Fruit fly (Drosophila melanogaster) whole organism, adult: ENCODE measurements around the gene CG32547.

ENCODE experiments used
- CG11617 ChIP-seq: fragments of 200-800 bp; sonication (Bioruptor generic); optimal IDR thresholded peaks from 2 replicates; lab custom pipeline; 2017; ENCODE audit warnings: mild to moderate bottlenecking, missing biosample characterization, missing genetic modification reagents, missing genetic modification characterization
- CG12768 ChIP-seq: fragments of 200-800 bp; sonication (Bioruptor generic); optimal IDR thresholded peaks from 2 replicates; lab custom pipeline; 2017; ENCODE audit warnings: missing biosample characterization, missing genetic modification characterization, mild to moderate bottlenecking, moderate library complexity, missing genetic modification reagents
- CG14711 ChIP-seq: fragments of 200-800 bp; sonication (Bioruptor generic); optimal IDR thresholded peaks from 2 replicates; lab custom pipeline; 2018; ENCODE audit warnings: missing biosample characterization, mild to moderate bottlenecking, missing genetic modification characterization, moderate library complexity
- CG1620 ChIP-seq: fragments of 200-800 bp; sonication (Bioruptor generic); optimal IDR thresholded peaks from 2 replicates; lab custom pipeline; 2016; ENCODE audit warnings: missing biosample characterization, missing genetic modification characterization
- CG33017 ChIP-seq: fragments of 200-800 bp; sonication (Bioruptor generic); optimal IDR thresholded peaks from 2 replicates; lab custom pipeline; 2018; ENCODE audit warnings: missing biosample characterization, mild to moderate bottlenecking, missing genetic modification characterization, moderate library complexity
- CG5204 ChIP-seq: fragments of 200-800 bp; sonication (Bioruptor generic); optimal IDR thresholded peaks from 2 replicates; lab custom pipeline; 2016; ENCODE audit warnings: missing biosample characterization, missing genetic modification characterization
- CG7045 ChIP-seq: fragments of 200-800 bp; sonication (Bioruptor generic); optimal IDR thresholded peaks from 2 replicates; lab custom pipeline; 2017; ENCODE audit warnings: missing biosample characterization, mild to moderate bottlenecking, missing genetic modification characterization
- CG7101 ChIP-seq: fragments of 200-800 bp; sonication (Bioruptor generic); optimal IDR thresholded peaks from 2 replicates; lab custom pipeline; 2018; ENCODE audit warnings: missing biosample characterization, mild to moderate bottlenecking, missing genetic modification characterization, moderate library complexity
- Clk ChIP-seq: fragments of 200-800 bp; sonication (Bioruptor generic); optimal IDR thresholded peaks from 2 replicates; lab custom pipeline; 2017; ENCODE audit warnings: missing biosample characterization, missing genetic modification characterization
- Crg-1 ChIP-seq: fragments of 200-800 bp; sonication (Bioruptor generic); optimal IDR thresholded peaks from 2 replicates; lab custom pipeline; 2016; ENCODE audit warnings: missing biosample characterization, missing genetic modification characterization
- Hr96 ChIP-seq: fragments of 200-800 bp; sonication (Bioruptor generic); optimal IDR thresholded peaks from 2 replicates; lab custom pipeline; 2016; ENCODE audit warnings: missing biosample characterization, missing genetic modification characterization
- Mnt ChIP-seq: fragments of 200-800 bp; sonication (Bioruptor generic); optimal IDR thresholded peaks from 2 replicates; lab custom pipeline; 2016; ENCODE audit warnings: missing biosample characterization, mild to moderate bottlenecking, missing genetic modification characterization
- bab1 ChIP-seq: fragments of 200-800 bp; sonication (Bioruptor generic); optimal IDR thresholded peaks from 3 replicates; lab custom pipeline; 2019; ENCODE audit warnings: missing biosample characterization, mild to moderate bottlenecking, missing genetic modification characterization, moderate library complexity
- cic ChIP-seq: fragments of 200-800 bp; sonication (Bioruptor generic); optimal IDR thresholded peaks from 2 replicates; lab custom pipeline; 2017; ENCODE audit warnings: missing biosample characterization, mild to moderate bottlenecking, missing genetic modification characterization, moderate library complexity
- cnc ChIP-seq, 2 experiments: fragments of >200 bp; optimal IDR thresholded peaks; 2 replicates each; lab custom pipeline; 2017
- kay ChIP-seq: fragments of 200-800 bp; sonication (Bioruptor generic); peaks from one replicate; lab custom pipeline; 2016; ENCODE audit warnings: missing biosample characterization, missing genetic modification characterization, borderline replicate concordance
- ovo ChIP-seq: fragments of 200-800 bp; sonication (Bioruptor generic); optimal IDR thresholded peaks from 2 replicates; lab custom pipeline; 2016; ENCODE audit warnings: missing biosample characterization, missing genetic modification characterization
- pad ChIP-seq: fragments of 200-800 bp; sonication (Bioruptor generic); optimal IDR thresholded peaks from 3 replicates; lab custom pipeline; 2017; ENCODE audit warnings: missing biosample characterization, missing genetic modification characterization, mild to moderate bottlenecking, moderate library complexity, missing genetic modification reagents
- tj ChIP-seq: fragments of 200-800 bp; sonication (Bioruptor generic); optimal IDR thresholded peaks from 3 replicates; lab custom pipeline; 2017; ENCODE audit warnings: missing biosample characterization, mild to moderate bottlenecking, missing genetic modification characterization, moderate library complexity
- toe ChIP-seq: fragments of 200-800 bp; sonication (Bioruptor generic); optimal IDR thresholded peaks from 2 replicates; lab custom pipeline; 2016; ENCODE audit warnings: missing biosample characterization, missing genetic modification characterization

CG32547 gene

DNA sequence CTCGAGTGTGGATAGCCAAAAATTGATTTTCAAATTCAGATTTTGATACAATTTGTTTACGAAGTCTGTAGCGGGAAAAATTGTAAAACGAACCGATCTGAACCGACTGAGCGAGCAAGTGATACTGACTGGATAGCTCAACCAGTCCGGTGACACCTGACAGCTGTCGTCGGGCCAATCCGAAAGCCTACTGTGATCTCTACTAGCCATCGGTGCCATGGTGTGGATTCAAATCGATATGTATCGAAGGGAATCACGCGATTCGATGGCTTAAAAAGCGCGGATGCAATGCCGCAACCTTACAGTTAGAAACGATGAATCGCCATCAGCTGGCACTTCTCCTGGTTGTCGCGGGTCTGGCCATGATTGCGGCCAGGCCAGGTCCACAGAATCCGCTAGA is 42.1 kb downstream of the CG32547 start, which contains the start of gene CG6290:
CG6290 (plus strand) TSS at position 301 of the 400 bp plus-strand sequence.
- TF ChIP-seq cic (GFP tag; lab: Kevin White, UChicago) = no peak
- no peak for TF ChIP-seq tj (GFP tag; lab: Kevin White, UChicago)
- TF ChIP-seq Crg-1 (GFP tag; lab: Kevin White, UChicago) = no peak
- no peak for TF ChIP-seq CG12768 (GFP tag; lab: Kevin White, UChicago)
- no peak for TF ChIP-seq CG14711
- no peak for TF ChIP-seq toe (GFP tag; lab: Kevin White, UChicago)
- no peak for TF ChIP-seq Hr96 (GFP tag; lab: Kevin White, UChicago)
- no peak for TF ChIP-seq bab1
- TF ChIP-seq cnc (optimal IDR thresholded peaks at IDR 0.05; lab: Kevin White, UChicago) = no peak
- no peak for TF ChIP-seq CG33017
- no peak for TF ChIP-seq CG1620 (GFP tag; lab: Kevin White, UChicago)
- no peak for TF ChIP-seq CG7045 (GFP tag; lab: Kevin White, UChicago)
- TF ChIP-seq Clk = no peak
- no peak for TF ChIP-seq Mnt (GFP tag; lab: Kevin White, UChicago)

dm6 chrX:18422112-18422511 is 57.2 kb downstream of the CG32547 start, which contains the start of gene CG42323:
CG42323 (plus strand) TSS chrX:18422413.
- TF ChIP-seq Crg-1 (GFP tag; lab: Kevin White, UChicago) = no peak
- no peak for TF ChIP-seq Clk
- TF ChIP-seq CG1620 (GFP tag; lab: Kevin White, UChicago) = no peak
- no peak for TF ChIP-seq CG7101
- TF ChIP-seq CG11617 (GFP tag; lab: Kevin White, UChicago) = no peak
- TF ChIP-seq toe (GFP tag; lab: Kevin White, UChicago) = no peak
- TF ChIP-seq kay (GFP tag; lab: Kevin White, UChicago) = no peak
- no peak for TF ChIP-seq tj (GFP tag; lab: Kevin White, UChicago)
- no peak for TF ChIP-seq cnc (optimal IDR thresholded peaks at IDR 0.05; lab: Kevin White, UChicago)
- TF ChIP-seq CG5204 = no peak
- no peak for TF ChIP-seq cic (GFP tag; lab: Kevin White, UChicago)
- no peak for TF ChIP-seq CG7045 (GFP tag; lab: Kevin White, UChicago)
- TF ChIP-seq Mnt (GFP tag; lab: Kevin White, UChicago) = no peak
- no peak for TF ChIP-seq CG14711

dm6 chrX:18415115-18415514 is 64.2 kb downstream of the CG32547 start, which contains the start of gene CG15056:
CG15056 (plus strand) TSS chrX:18415415.
- no peak for TF ChIP-seq CG7045 (GFP tag; lab: Kevin White, UChicago)
- no peak for TF ChIP-seq pad
- TF ChIP-seq bab1 = no peak
- TF ChIP-seq tj (GFP tag; lab: Kevin White, UChicago) = no peak
- no peak for TF ChIP-seq CG7101
- TF ChIP-seq CG12768 (GFP tag; lab: Kevin White, UChicago) = no peak
- TF ChIP-seq CG5204 = no peak
- TF ChIP-seq CG1620 (GFP tag; lab: Kevin White, UChicago) = no peak
- TF ChIP-seq ovo = no peak
- TF ChIP-seq CG33017 = no peak
- TF ChIP-seq toe (GFP tag; lab: Kevin White, UChicago) = no peak
- no peak for TF ChIP-seq Hr96 (GFP tag; lab: Kevin White, UChicago)

DNA sequence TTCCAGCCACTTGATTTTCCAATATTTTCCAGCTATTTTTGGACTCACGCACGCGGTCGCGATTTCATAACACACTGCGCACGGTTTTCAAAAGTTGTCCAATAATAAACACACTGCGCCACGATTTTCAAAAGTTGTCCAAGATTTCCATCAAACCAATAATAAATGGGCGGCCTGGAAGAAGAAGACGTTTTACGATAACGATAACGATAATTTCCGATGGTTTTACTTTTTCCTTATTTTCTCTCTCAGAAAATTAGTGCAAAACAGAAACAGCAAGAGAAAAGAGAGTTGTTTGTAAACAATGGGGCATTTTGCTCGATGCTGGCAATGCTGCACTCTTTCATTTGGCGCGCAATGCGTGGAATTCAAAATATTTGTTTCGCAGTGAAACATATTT is 69.3 kb downstream of the CG32547 start, which contains the start of gene Nt5b:
Nt5b (minus strand) TSS at position 207 of the 400 bp plus-strand sequence.
- TF ChIP-seq cic (GFP tag; lab: Kevin White, UChicago) (no peak), CG7045 (GFP tag; lab: Kevin White, UChicago) (no peak), ovo (no peak), CG11617 (GFP tag; lab: Kevin White, UChicago) (no peak), kay (GFP tag; lab: Kevin White, UChicago) (no peak), CG33017 (no peak), cnc (optimal IDR thresholded peaks at IDR 0.05; lab: Kevin White, UChicago) (no peak)

dm6 chrX:18409449-18409848 is 69.8 kb downstream of the CG32547 start:
- TF ChIP-seq tj (GFP tag; lab: Kevin White, UChicago) = peak; percentile 92
- no peak for TF ChIP-seq Crg-1 (GFP tag; lab: Kevin White, UChicago)

DNA sequence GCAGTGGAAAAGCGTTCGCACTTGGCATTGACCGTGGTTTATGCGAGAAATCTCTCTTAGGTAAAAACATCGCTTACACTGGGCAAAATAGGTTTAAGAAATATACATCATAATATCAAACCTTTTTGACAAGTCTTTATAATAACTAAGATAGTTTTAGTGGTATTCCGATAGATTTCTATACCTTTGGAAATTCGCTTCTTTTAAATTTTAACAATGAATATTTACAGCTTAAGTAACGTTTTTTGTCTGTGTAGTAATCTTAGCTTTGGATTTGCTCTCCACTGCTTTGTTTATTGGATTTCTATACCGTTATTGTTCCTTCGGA is 71.9 kb downstream of the CG32547 start:
- peak; percentile 59 for TF ChIP-seq CG7101
- no peak for TF ChIP-seq Clk
- TF ChIP-seq CG1620 (GFP tag; lab: Kevin White, UChicago) = no peak
- no peak for TF ChIP-seq toe (GFP tag; lab: Kevin White, UChicago)
- no peak for TF ChIP-seq tj (GFP tag; lab: Kevin White, UChicago)
- TF ChIP-seq cic (GFP tag; lab: Kevin White, UChicago) = no peak
- peak; percentile 76 for TF ChIP-seq CG14711
- peak; percentile 30 for TF ChIP-seq Hr96 (GFP tag; lab: Kevin White, UChicago)
- no peak for TF ChIP-seq CG11617 (GFP tag; lab: Kevin White, UChicago)
- no peak for TF ChIP-seq ovo
- TF ChIP-seq pad = peak; percentile 19
- TF ChIP-seq CG5204 = no peak
- no peak for TF ChIP-seq cnc (optimal IDR thresholded peaks at IDR 0.05; lab: Kevin White, UChicago)
- TF ChIP-seq Mnt (GFP tag; lab: Kevin White, UChicago) = no peak
- no peak for TF ChIP-seq kay (GFP tag; lab: Kevin White, UChicago)
- TF ChIP-seq CG33017 = peak; percentile 35
- TF ChIP-seq CG12768 (GFP tag; lab: Kevin White, UChicago) = no peak
- peak; percentile 25 for TF ChIP-seq bab1
